Worm (Caenorhabditis elegans) whole organism, young adult: ENCODE measurements around the gene fbxc-51.

Source experiments
- F10E7.11 ChIP-seq: sonication (generic microtip); optimal IDR thresholded peaks from 2 replicates; lab custom pipeline; 2017; ENCODE audit warnings: mild to moderate bottlenecking, missing genetic modification characterization, moderate library complexity, missing compliant biosample characterization
- Y67H2A.10 ChIP-seq: fragments of 200-800 bp; sonication (Bioruptor generic); conservative IDR thresholded peaks from 2 replicates; pipeline ENCODE4 v1.3.6; 2022; ENCODE audit warnings: missing genetic modification reagents, missing genetic modification characterization, missing compliant biosample characterization
- lin-26 ChIP-seq: fragments of 200-800 bp; sonication (Bioruptor generic); IDR thresholded peaks from 2 replicates; pipeline ENCODE4 v1.3.6; 2022; ENCODE audit warnings: missing genetic modification reagents, missing genetic modification characterization, missing compliant biosample characterization
- pha-4 ChIP-seq: fragments of 150-350 bp; sonication (generic microtip); optimal IDR thresholded peaks from 2 replicates; lab custom pipeline; 2014; ENCODE audit warnings: missing biosample characterization, missing genetic modification reagents, missing genetic modification characterization
- repo-1 ChIP-seq: sonication (generic microtip); optimal IDR thresholded peaks from 2 replicates; lab custom pipeline; 2017; ENCODE audit warnings: mild to moderate bottlenecking, missing genetic modification characterization, missing compliant biosample characterization
- snpc-4 ChIP-seq, 5 experiments: fragments of 150-350 bp in 1 of 5; sonication (generic microtip) in 4 of 5; optimal IDR thresholded peaks; 2 replicates each; lab custom pipeline; 2014 to 2018; ENCODE audit warnings: missing genetic modification characterization in 5 of 5, missing biosample characterization in 3 of 5, antibody characterized with exemption in 2 of 5, mild to moderate bottlenecking in 2 of 5, missing compliant biosample characterization in 2 of 5, missing genotype in 2 of 5, moderate library complexity in 2 of 5, missing genetic modification reagents in 1 of 5
- zfh-2 ChIP-seq: fragments of 200-800 bp; sonication (Bioruptor generic); conservative IDR thresholded peaks from 2 replicates; pipeline ENCODE4 v1.3.6; 2022; ENCODE audit warnings: missing genetic modification reagents, missing genetic modification characterization, missing compliant biosample characterization

ce11 chrII:917324-917723 lies 48.7 kb downstream of the fbxc-51 start, which contains the start of gene fbxc-30:
- TF ChIP-seq repo-1 (tag; lab: Kevin White, UChicago) = no peak
- TF ChIP-seq zfh-2 (GFP tag; lab: Robert Waterston, UW) = no peak
- no peak for TF ChIP-seq Y67H2A.10
- TF ChIP-seq snpc-4 (GFP tag; optimal IDR thresholded peaks at IDR 0.05; lab: Kevin White, UChicago) = no peak
- no peak for TF ChIP-seq snpc-4 (tag; optimal IDR thresholded peaks at IDR 0.05; lab: Kevin White, UChicago)
- no peak for TF ChIP-seq F10E7.11 (tag; lab: Kevin White, UChicago)
- no peak for TF ChIP-seq pha-4
- TF ChIP-seq lin-26 (GFP tag; lab: Robert Waterston, UW) = no peak
